Worm (Caenorhabditis elegans) whole organism, young adult: Measurements from ENCODE around the gene dmd-4.

Experiments
- B0336.3 ChIP-seq: fragments of 200-800 bp; sonication (Bioruptor generic); IDR thresholded peaks from 2 replicates; pipeline ENCODE4 v1.3.6; 2022; ENCODE audit warnings: missing genetic modification characterization, missing compliant biosample characterization
- D2030.7 ChIP-seq: fragments of 200-800 bp; sonication (Bioruptor generic); IDR thresholded peaks from 2 replicates; pipeline ENCODE4 v1.3.6; 2022; ENCODE audit warnings: missing genetic modification reagents, missing genetic modification characterization, missing compliant biosample characterization
- F10E7.11 ChIP-seq: sonication (generic microtip); optimal IDR thresholded peaks from 2 replicates; lab custom pipeline; 2017; ENCODE audit warnings: mild to moderate bottlenecking, missing genetic modification characterization, moderate library complexity, missing compliant biosample characterization
- F33H1.4 ChIP-seq: fragments of 200-800 bp; sonication (Bioruptor generic); IDR thresholded peaks from 2 replicates; pipeline ENCODE4 v1.3.6; 2022; ENCODE audit warnings: missing genetic modification reagents, missing genetic modification characterization, missing compliant biosample characterization
- Y56A3A.18 ChIP-seq: fragments of 200-800 bp; sonication (Bioruptor generic); IDR thresholded peaks from 2 replicates; pipeline ENCODE4 v1.3.6; 2022; ENCODE audit warnings: missing genetic modification reagents, missing genetic modification characterization, missing compliant biosample characterization
- aptf-3 ChIP-seq: fragments of 200-800 bp; sonication (Bioruptor generic); IDR thresholded peaks from 2 replicates; pipeline ENCODE4 v1.3.6; 2022; ENCODE audit warnings: missing genetic modification characterization, missing compliant biosample characterization
- athp-1 ChIP-seq: sonication (generic microtip); optimal IDR thresholded peaks from 2 replicates; lab custom pipeline; 2017; ENCODE audit warnings: mild to moderate bottlenecking, missing genetic modification characterization, missing compliant biosample characterization
- attf-5 ChIP-seq: fragments of 200-800 bp; sonication (Bioruptor generic); optimal IDR thresholded peaks from 2 replicates; lab custom pipeline; 2018; ENCODE audit warnings: mild to moderate bottlenecking, missing genetic modification characterization, missing compliant biosample characterization
- bed-2 ChIP-seq: fragments of 200-800 bp; sonication (Bioruptor generic); IDR thresholded peaks from 2 replicates; pipeline ENCODE4 v1.3.6; 2022; ENCODE audit warnings: missing genetic modification reagents, missing genetic modification characterization, missing compliant biosample characterization
- cebp-2 ChIP-seq: fragments of 200-800 bp; sonication (Bioruptor generic); IDR thresholded peaks from 2 replicates; pipeline ENCODE4 v1.3.6; 2022; ENCODE audit warnings: missing genetic modification characterization, missing compliant biosample characterization
- ceh-27 ChIP-seq: fragments of 200-800 bp; sonication (Bioruptor generic); optimal IDR thresholded peaks from 2 replicates; lab custom pipeline; 2018; ENCODE audit warnings: mild to moderate bottlenecking, missing genetic modification characterization, moderate library complexity, missing compliant biosample characterization
- ceh-40 ChIP-seq: fragments of 200-800 bp; sonication (Bioruptor generic); IDR thresholded peaks from 2 replicates; pipeline ENCODE4 v1.3.6; 2022; ENCODE audit warnings: missing genetic modification characterization, missing compliant biosample characterization
- ceh-58 ChIP-seq: fragments of 200-800 bp; sonication (Bioruptor generic); IDR thresholded peaks from 2 replicates; pipeline ENCODE4 v1.3.6; 2022; ENCODE audit warnings: missing genetic modification characterization, missing compliant biosample characterization
- ceh-79 ChIP-seq: sonication (generic microtip); optimal IDR thresholded peaks from 2 replicates; lab custom pipeline; 2017; ENCODE audit warnings: mild to moderate bottlenecking, missing genetic modification characterization, missing compliant biosample characterization
- dox-1 ChIP-seq: fragments of 200-800 bp; sonication (Bioruptor generic); IDR thresholded peaks from 2 replicates; pipeline ENCODE4 v1.3.6; 2022; ENCODE audit warnings: missing genetic modification reagents, missing genetic modification characterization, missing compliant biosample characterization
- egl-44 ChIP-seq: fragments of 200-800 bp; sonication (Bioruptor generic); IDR thresholded peaks from 2 replicates; pipeline ENCODE4 v1.3.6; 2022; ENCODE audit warnings: missing genetic modification reagents, missing genetic modification characterization, missing compliant biosample characterization
- egrh-3 ChIP-seq: fragments of 200-800 bp; sonication (Bioruptor generic); IDR thresholded peaks from 2 replicates; pipeline ENCODE4 v1.3.6; 2022; ENCODE audit warnings: missing genetic modification reagents, missing genetic modification characterization, missing compliant biosample characterization
- ets-4 ChIP-seq: fragments of 200-800 bp; sonication (Bioruptor generic); optimal IDR thresholded peaks from 2 replicates; lab custom pipeline; 2018; ENCODE audit warnings: mild to moderate bottlenecking, missing genetic modification characterization, missing compliant biosample characterization
- fkh-3 ChIP-seq: sonication (generic microtip); optimal IDR thresholded peaks from 2 replicates; lab custom pipeline; 2016; ENCODE audit warnings: mild to moderate bottlenecking, missing genetic modification characterization, missing compliant biosample characterization
- him-1 ChIP-seq: sonication (generic microtip); optimal IDR thresholded peaks from 2 replicates; lab custom pipeline; 2016; ENCODE audit warnings: missing genotype, missing genetic modification reagents, missing genetic modification characterization, missing compliant biosample characterization
- hlh-12 ChIP-seq: sonication (generic microtip); optimal IDR thresholded peaks from 2 replicates; lab custom pipeline; 2016; ENCODE audit warnings: missing genetic modification characterization, missing compliant biosample characterization
- hrde-1 ChIP-seq: sonication (generic microtip); optimal IDR thresholded peaks from 2 replicates; lab custom pipeline; 2016; ENCODE audit warnings: missing genetic modification characterization, mild to moderate bottlenecking, missing compliant biosample characterization, moderate library complexity, missing genotype, missing genetic modification reagents, borderline replicate concordance
- hsf-1 ChIP-seq: fragments of 200-800 bp; sonication (Bioruptor generic); IDR thresholded peaks from 2 replicates; pipeline ENCODE4 v1.3.6; 2022; ENCODE audit warnings: missing genetic modification reagents, missing genetic modification characterization, missing compliant biosample characterization
- let-526 ChIP-seq: fragments of 200-800 bp; sonication (Bioruptor generic); IDR thresholded peaks from 2 replicates; pipeline ENCODE4 v1.3.6; 2022; ENCODE audit warnings: missing genetic modification reagents, missing genetic modification characterization, missing compliant biosample characterization
- let-607 ChIP-seq, 2 experiments: fragments of 200-800 bp in 1 of 2; sonication (Bioruptor generic) in 1 of 2; sonication (generic microtip) in 1 of 2; optimal IDR thresholded peaks; 2 replicates each; lab custom pipeline; 2016 to 2018; ENCODE audit warnings: mild to moderate bottlenecking in 2 of 2, missing compliant biosample characterization in 2 of 2, missing genetic modification characterization in 2 of 2, moderate library complexity in 2 of 2, missing genotype in 1 of 2
- lin-35 ChIP-seq, 3 experiments: fragments of 150-350 bp in 2 of 3; sonication (generic microtip) in 1 of 3; optimal IDR thresholded peaks; 2 replicates each; lab custom pipeline; 2014 to 2018; ENCODE audit warnings: missing biosample characterization in 3 of 3, missing genetic modification characterization in 3 of 3, missing genetic modification reagents in 3 of 3
- lir-1 ChIP-seq: fragments of 200-800 bp; sonication (Bioruptor generic); conservative IDR thresholded peaks from 2 replicates; pipeline ENCODE4 v1.3.6; 2022; ENCODE audit warnings: missing genetic modification reagents, missing genetic modification characterization, missing compliant biosample characterization
- madf-10 ChIP-seq: sonication (generic microtip); optimal IDR thresholded peaks from 2 replicates; lab custom pipeline; 2016; ENCODE audit warnings: mild to moderate bottlenecking, missing genetic modification characterization, missing compliant biosample characterization
- madf-3 ChIP-seq: fragments of 200-800 bp; sonication (Bioruptor generic); IDR thresholded peaks from 2 replicates; pipeline ENCODE4 v1.3.6; 2022; ENCODE audit warnings: missing genetic modification reagents, missing genetic modification characterization, missing compliant biosample characterization
- mcd-1 ChIP-seq: fragments of 200-800 bp; sonication (Bioruptor generic); IDR thresholded peaks from 2 replicates; pipeline ENCODE4 v1.3.6; 2022; ENCODE audit warnings: missing genetic modification reagents, missing genetic modification characterization, missing compliant biosample characterization
- mel-28 ChIP-seq: sonication (generic microtip); optimal IDR thresholded peaks from 2 replicates; lab custom pipeline; 2016; ENCODE audit warnings: borderline replicate concordance, mild to moderate bottlenecking, missing genetic modification characterization, missing compliant biosample characterization
- nfyb-1 ChIP-seq: fragments of 200-800 bp; sonication (Bioruptor generic); IDR thresholded peaks from 2 replicates; pipeline ENCODE4 v1.3.6; 2022; ENCODE audit warnings: missing genetic modification reagents, missing genetic modification characterization, missing compliant biosample characterization
- nhr-179 ChIP-seq: sonication (generic microtip); optimal IDR thresholded peaks from 2 replicates; lab custom pipeline; 2016; ENCODE audit warnings: mild to moderate bottlenecking, missing genetic modification characterization, missing compliant biosample characterization
- pha-4 ChIP-seq: fragments of 150-350 bp; sonication (generic microtip); optimal IDR thresholded peaks from 2 replicates; lab custom pipeline; 2014; ENCODE audit warnings: missing biosample characterization, missing genetic modification reagents, missing genetic modification characterization
- rcor-1 ChIP-seq: fragments of 200-800 bp; sonication (Bioruptor generic); IDR thresholded peaks from 2 replicates; pipeline ENCODE4 v1.3.6; 2022; ENCODE audit warnings: missing genetic modification reagents, missing genetic modification characterization, missing compliant biosample characterization
- repo-1 ChIP-seq: sonication (generic microtip); optimal IDR thresholded peaks from 2 replicates; lab custom pipeline; 2017; ENCODE audit warnings: mild to moderate bottlenecking, missing genetic modification characterization, missing compliant biosample characterization
- snpc-4 ChIP-seq, 5 experiments: fragments of 150-350 bp in 1 of 5; sonication (generic microtip) in 4 of 5; optimal IDR thresholded peaks; 2 replicates each; lab custom pipeline; 2014 to 2018; ENCODE audit warnings: missing genetic modification characterization in 5 of 5, missing biosample characterization in 3 of 5, antibody characterized with exemption in 2 of 5, mild to moderate bottlenecking in 2 of 5, missing compliant biosample characterization in 2 of 5, missing genotype in 2 of 5, moderate library complexity in 2 of 5, missing genetic modification reagents in 1 of 5
- somi-1 ChIP-seq: fragments of 200-800 bp; sonication (Bioruptor generic); optimal IDR thresholded peaks from 2 replicates; lab custom pipeline; 2018; ENCODE audit warnings: mild to moderate bottlenecking, missing genetic modification characterization, missing compliant biosample characterization
- sptf-2 ChIP-seq: fragments of 200-800 bp; sonication (Bioruptor generic); optimal IDR thresholded peaks from 2 replicates; lab custom pipeline; 2018; ENCODE audit warnings: mild to moderate bottlenecking, missing genetic modification characterization, missing compliant biosample characterization
- unc-130 ChIP-seq: sonication (generic microtip); optimal IDR thresholded peaks from 2 replicates; lab custom pipeline; 2016; ENCODE audit warnings: missing genetic modification reagents, missing genetic modification characterization, missing compliant biosample characterization
- xnd-1 ChIP-seq: sonication (generic microtip); optimal IDR thresholded peaks from 2 replicates; lab custom pipeline; 2016; ENCODE audit warnings: missing genotype, missing genetic modification reagents, missing genetic modification characterization, missing compliant biosample characterization
- zfh-2 ChIP-seq: fragments of 200-800 bp; sonication (Bioruptor generic); conservative IDR thresholded peaks from 2 replicates; pipeline ENCODE4 v1.3.6; 2022; ENCODE audit warnings: missing genetic modification reagents, missing genetic modification characterization, missing compliant biosample characterization
- ztf-22 ChIP-seq: fragments of 200-800 bp; sonication (Bioruptor generic); optimal IDR thresholded peaks from 2 replicates; lab custom pipeline; 2018; ENCODE audit warnings: mild to moderate bottlenecking, missing genetic modification characterization, moderate library complexity, missing compliant biosample characterization

The dmd-4 gene

ce11 chrX:14881119-14881518 is 19.5 kb upstream of the dmd-4 start, which contains the start of gene flp-8:
Gene flp-8, plus strand, starts transcription at chrX:14881419.
- no peak for TF ChIP-seq cebp-2 (GFP tag; lab: Robert Waterston, UW)
- TF ChIP-seq attf-5 (GFP tag; lab: Kevin White, UChicago) = no peak
- no peak for TF ChIP-seq Y56A3A.18
- TF ChIP-seq fkh-3 (tag; lab: Kevin White, UChicago) = no peak
- TF ChIP-seq ceh-40 (GFP tag; lab: Robert Waterston, UW) = no peak
- TF ChIP-seq ztf-22 (GFP tag; lab: Kevin White, UChicago) = no peak
- TF ChIP-seq, all 124 proteins: peak for 0

ce11 chrX:14877691-14878090 is 16.0 kb upstream of the dmd-4 start:
- no peak for TF ChIP-seq repo-1 (tag; lab: Kevin White, UChicago)
- no peak for TF ChIP-seq him-1 (tag; lab: Kevin White, UChicago)
- no peak for TF ChIP-seq let-607 (tag; optimal IDR thresholded peaks at IDR 0.05; lab: Kevin White, UChicago)
- no peak for TF ChIP-seq unc-130 (GFP tag; lab: Kevin White, UChicago)
- TF ChIP-seq ceh-58 (GFP tag; lab: Robert Waterston, UW) = no peak
- TF ChIP-seq dox-1 (GFP tag; lab: Robert Waterston, UW) = 0 out of 2 replicates have a peak, but pooled peaks have one; percentile 19
- no peak for TF ChIP-seq madf-10 (tag; lab: Kevin White, UChicago)
- TF ChIP-seq Y56A3A.18 = peak; percentile 43; the same call in 1 of the 2 replicates
- no peak for TF ChIP-seq hrde-1 (tag; lab: Kevin White, UChicago)
- no peak for TF ChIP-seq aptf-3 (GFP tag; lab: Robert Waterston, UW)
- 0 out of 2 replicates have a peak, but pooled peaks have one; percentile 7 for TF ChIP-seq nfyb-1 (GFP tag; lab: Robert Waterston, UW)
- TF ChIP-seq zfh-2 = peak; percentile 64
- no peak for TF ChIP-seq pha-4 (tag; lab: Kevin White, UChicago)
- no peak for TF ChIP-seq F10E7.11 (tag; lab: Kevin White, UChicago)
- TF ChIP-seq egrh-3 = peak; percentile 26; the same call in 1 of the 2 replicates
- TF ChIP-seq ceh-40 (GFP tag; lab: Robert Waterston, UW) = no peak
- TF ChIP-seq rcor-1 (GFP tag; lab: Robert Waterston, UW) = 0 out of 2 replicates have a peak, but pooled peaks have one; percentile 26
- TF ChIP-seq let-526 = no peak
- TF ChIP-seq mel-28 = no peak
- TF ChIP-seq bed-2 (GFP tag; lab: Robert Waterston, UW) = no peak
- TF ChIP-seq hsf-1 (GFP tag; lab: Robert Waterston, UW) = 0 out of 2 replicates have a peak, but pooled peaks have one; percentile 7
- no peak for TF ChIP-seq F33H1.4 (GFP tag; lab: Robert Waterston, UW)

ce11 chrX:14875668-14876067 is 14.0 kb upstream of the dmd-4 start, which contains the start of gene sssh-1:
Gene sssh-1, plus strand, starts transcription at chrX:14875968.
- TF ChIP-seq mcd-1 (GFP tag; lab: Robert Waterston, UW) = no peak
- no peak for TF ChIP-seq hlh-12 (tag; lab: Kevin White, UChicago)
- no peak for TF ChIP-seq ceh-79 (tag; lab: Kevin White, UChicago)
- no peak for TF ChIP-seq lin-35 (GFP tag; optimal IDR thresholded peaks at IDR 0.05; lab: Kevin White, UChicago)
- no peak for TF ChIP-seq ceh-27
- TF ChIP-seq D2030.7 (GFP tag; lab: Robert Waterston, UW) = no peak
- no peak for TF ChIP-seq lir-1 (GFP tag; lab: Robert Waterston, UW)
- TF ChIP-seq madf-3 (GFP tag; lab: Robert Waterston, UW) = no peak
- TF ChIP-seq nhr-179 (tag; lab: Kevin White, UChicago) = no peak
- no peak for TF ChIP-seq B0336.3 (GFP tag; lab: Robert Waterston, UW)
- no peak for TF ChIP-seq somi-1
- TF ChIP-seq xnd-1 (tag; lab: Kevin White, UChicago) = no peak
- TF ChIP-seq egl-44 (GFP tag; lab: Robert Waterston, UW) = no peak
- TF ChIP-seq sptf-2 (GFP tag; lab: Kevin White, UChicago) = no peak
- no peak for TF ChIP-seq snpc-4 (GFP tag; optimal IDR thresholded peaks at IDR 0.05; lab: Kevin White, UChicago)
- no peak for TF ChIP-seq snpc-4 (tag; optimal IDR thresholded peaks at IDR 0.05; lab: Kevin White, UChicago)
- no peak for TF ChIP-seq athp-1
- no peak for TF ChIP-seq let-607 (tag; optimal IDR thresholded peaks at IDR 0.05; lab: Kevin White, UChicago)
- no peak for TF ChIP-seq ets-4
